Fruit fly (Drosophila melanogaster) whole organism, pupa: ENCODE results near the gene CHKov2.

Experiments used
- CG12605 ChIP-seq: fragments of 200-800 bp; sonication (Bioruptor generic); IDR thresholded peaks from 2 replicates; pipeline ENCODE4 v1.3.6; 2022; ENCODE audit warnings: missing biosample characterization, missing genetic modification characterization
- CG14655 ChIP-seq: fragments of 200-800 bp; sonication (Bioruptor generic); optimal IDR thresholded peaks from 3 replicates; lab custom pipeline; 2017; ENCODE audit warnings: mild to moderate bottlenecking, missing biosample characterization, missing genetic modification reagents, missing genetic modification characterization
- CG15710 ChIP-seq: fragments of 200-800 bp; sonication (Bioruptor generic); optimal IDR thresholded peaks from 2 replicates; lab custom pipeline; 2018; ENCODE audit warnings: missing biosample characterization, mild to moderate bottlenecking, missing genetic modification characterization, moderate library complexity
- CG17806 ChIP-seq: fragments of 200-800 bp; sonication (Bioruptor generic); optimal IDR thresholded peaks from 2 replicates; lab custom pipeline; 2018; ENCODE audit warnings: missing biosample characterization, mild to moderate bottlenecking, missing genetic modification characterization, moderate library complexity
- CG32121 ChIP-seq: fragments of 200-800 bp; sonication (Bioruptor generic); IDR thresholded peaks from 2 replicates; pipeline ENCODE4 v1.3.6; 2022; ENCODE audit warnings: missing biosample characterization, missing genetic modification characterization
- CG8301 ChIP-seq: fragments of 200-800 bp; sonication (Bioruptor generic); optimal IDR thresholded peaks from 2 replicates; lab custom pipeline; 2018; ENCODE audit warnings: missing biosample characterization, mild to moderate bottlenecking, missing genetic modification characterization
- D1 ChIP-seq: fragments of 200-800 bp; sonication (Bioruptor generic); optimal IDR thresholded peaks from 2 replicates; lab custom pipeline; 2018; ENCODE audit warnings: missing biosample characterization, mild to moderate bottlenecking, missing genetic modification characterization, moderate library complexity
- EcR ChIP-seq: fragments of 200-800 bp; sonication (Bioruptor generic); optimal IDR thresholded peaks from 3 replicates; lab custom pipeline; 2019; ENCODE audit warnings: missing biosample characterization, missing genetic modification characterization, mild to moderate bottlenecking, moderate library complexity, missing genetic modification reagents
- Ets98B ChIP-seq: fragments of 200-800 bp; sonication (Bioruptor generic); IDR thresholded peaks from 2 replicates; pipeline ENCODE4 v1.3.6; 2022; ENCODE audit warnings: missing biosample characterization, missing genetic modification characterization
- Pif1A ChIP-seq: fragments of 200-800 bp; sonication (Bioruptor generic); optimal IDR thresholded peaks from 3 replicates; lab custom pipeline; 2016; ENCODE audit warnings: missing biosample characterization, missing genetic modification characterization
- Snoo ChIP-seq: fragments of 200-800 bp; sonication (Bioruptor generic); optimal IDR thresholded peaks from 3 replicates; lab custom pipeline; 2017; ENCODE audit warnings: missing biosample characterization, mild to moderate bottlenecking, missing genetic modification characterization, inconsistent platforms

DNA sequence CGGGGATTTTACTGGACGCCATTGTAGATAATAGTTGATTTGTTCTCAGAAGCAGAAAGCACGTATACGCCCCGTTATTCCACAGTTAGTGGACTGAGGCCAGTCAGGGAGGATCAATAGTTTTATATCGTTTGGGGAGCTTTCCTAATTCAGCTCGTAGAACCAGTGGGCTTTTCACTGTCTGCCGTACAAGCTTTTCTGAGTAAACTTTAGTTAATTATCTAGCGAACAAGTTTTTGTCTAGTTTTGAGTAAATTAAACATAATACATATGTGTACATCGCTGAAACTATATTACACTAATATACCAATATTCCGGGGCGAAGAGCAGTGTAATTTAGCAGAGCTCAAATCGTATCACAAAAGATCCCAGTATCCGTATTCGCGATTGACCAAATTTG lies 8.3 kb downstream of the CHKov2 start, which contains the start of gene CG10562:
- no peak for TF ChIP-seq CG32121 (GFP tag; lab: Robert Waterston, UW)
- TF ChIP-seq CG15710 (tag; lab: Kevin White, UChicago), result no peak
- no peak for TF ChIP-seq CG14655 (GFP tag; lab: Kevin White, UChicago)
- TF ChIP-seq Ets98B (GFP tag; lab: Robert Waterston, UW), result no peak
- TF ChIP-seq D1, result no peak
- no peak for TF ChIP-seq CG12605
- no peak for TF ChIP-seq CG17806 (tag; lab: Kevin White, UChicago)
- TF ChIP-seq Pif1A (GFP tag; lab: Kevin White, UChicago), result no peak
- no peak for TF ChIP-seq CG8301 (tag; lab: Kevin White, UChicago)
- TF ChIP-seq EcR (GFP tag; lab: Kevin White, UChicago), result no peak
- TF ChIP-seq Snoo (tag; lab: Kevin White, UChicago), result no peak
